Worm (Caenorhabditis elegans): Measurements from ENCODE around the gene H12D21.10.
A peak's percentile ranks its signal among the peaks of the same experiment; 100 is the strongest.

Gene H12D21.10

DNA sequence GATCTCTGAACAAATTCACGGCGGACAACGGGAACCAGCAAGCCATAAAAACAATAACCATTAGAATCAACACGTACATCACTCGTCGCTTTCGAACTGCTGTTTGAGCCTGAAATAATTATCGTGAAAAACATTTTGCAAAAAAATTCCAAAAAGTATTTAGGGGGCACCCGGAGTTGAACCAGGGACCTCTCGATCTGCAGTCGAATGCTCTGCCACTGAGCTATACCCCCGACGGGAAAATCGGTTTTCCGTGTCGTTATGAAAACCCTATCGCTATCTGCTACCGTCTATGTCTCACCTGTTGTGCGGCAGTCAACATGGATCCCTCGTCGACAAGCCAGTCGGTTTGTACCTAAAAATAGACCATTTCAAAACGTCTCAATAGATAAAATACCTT, 44.0 kb upstream of the H12D21.10 start (continued):
- TF ChIP-seq sptf-1 (tag; optimal IDR thresholded peaks at IDR 0.05) (peak; percentile 70), snpc-4 (tag; optimal IDR thresholded peaks at IDR 0.05) (no peak)

- TF ChIP-seq mep-1 (tag; optimal IDR thresholded peaks at IDR 0.05) = no peak
- no peak for TF ChIP-seq nhr-237 (tag; optimal IDR thresholded peaks at IDR 0.05)
- TF ChIP-seq nhr-76 (tag; optimal IDR thresholded peaks at IDR 0.05) = no peak
- no peak for TF ChIP-seq mls-2 (tag; optimal IDR thresholded peaks at IDR 0.05)
- TF ChIP-seq tbx-8 (GFP tag; optimal IDR thresholded peaks at IDR 0.05) = no peak
- no peak for TF ChIP-seq sem-2 (GFP tag; optimal IDR thresholded peaks at IDR 0.05)
- no peak for TF ChIP-seq M03D4.4 (tag; optimal IDR thresholded peaks at IDR 0.05)
- no peak for TF ChIP-seq pha-4 (tag; optimal IDR thresholded peaks at IDR 0.05)
- TF ChIP-seq cnd-1 (tag; optimal IDR thresholded peaks at IDR 0.05) = no peak
- TF ChIP-seq unc-120 (tag; optimal IDR thresholded peaks at IDR 0.05; ENCODE audit: poor library complexity, severe bottlenecking) = no peak
- no peak for TF ChIP-seq elt-1 (tag; optimal IDR thresholded peaks at IDR 0.05; ENCODE audit: borderline replicate concordance, insufficient read depth)
- TF ChIP-seq snpc-4 (tag; optimal IDR thresholded peaks at IDR 0.05) = no peak
Observed at ce11 chrV:14858503-14858902, 41.1 kb upstream of the H12D21.10 start, which contains the start of gene npr-13. TSS of gene npr-13 (minus strand) at chrV:14858603.

- TF ChIP-seq ces-1 (GFP tag; optimal IDR thresholded peaks at IDR 0.05) (peak; percentile 70), mab-5 (tag; optimal IDR thresholded peaks at IDR 0.05) (no peak), zip-8 (tag; optimal IDR thresholded peaks at IDR 0.05) (no peak), nhr-28 (tag; optimal IDR thresholded peaks at IDR 0.05) (no peak)
Observed at ce11 chrV:14859380-14859779, 40.2 kb upstream of the H12D21.10 start.

DNA sequence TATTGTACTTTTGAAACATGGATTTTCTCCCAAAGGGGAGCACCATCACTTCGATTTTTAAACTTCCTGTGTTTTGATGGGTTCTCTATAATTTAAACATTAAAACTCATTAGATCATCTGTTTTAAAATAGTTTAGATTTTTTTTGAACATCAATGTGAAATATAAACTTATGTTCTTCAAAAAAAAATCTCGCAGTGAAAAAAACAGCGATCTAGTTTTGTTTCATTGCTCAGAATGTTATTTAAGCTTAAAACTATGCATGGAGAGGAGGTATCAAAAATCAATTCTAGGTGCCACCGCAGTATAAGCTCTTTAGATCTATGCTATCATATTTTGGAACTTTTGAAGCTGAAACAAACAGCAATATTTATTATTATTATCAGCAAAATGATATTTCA, 31.4 kb upstream of the H12D21.10 start, which contains the start of gene gcy-14:
TSS of gene gcy-14 (minus strand) at position 101 of the 400 bp plus-strand sequence.
- TF ChIP-seq unc-39 (tag; optimal IDR thresholded peaks at IDR 0.05) = no peak
- no peak for TF ChIP-seq elt-3 (tag; optimal IDR thresholded peaks at IDR 0.05)
- no peak for TF ChIP-seq M03D4.4 (tag; optimal IDR thresholded peaks at IDR 0.05)
- no peak for TF ChIP-seq zip-8 (tag; optimal IDR thresholded peaks at IDR 0.05)
- no peak for TF ChIP-seq nhr-12 (tag; optimal IDR thresholded peaks at IDR 0.05)
- TF ChIP-seq nhr-28 (tag; optimal IDR thresholded peaks at IDR 0.05) = no peak
- no peak for TF ChIP-seq sptf-1 (tag; optimal IDR thresholded peaks at IDR 0.05)
- TF ChIP-seq lin-32 (GFP tag; optimal IDR thresholded peaks at IDR 0.05) = no peak

DNA sequence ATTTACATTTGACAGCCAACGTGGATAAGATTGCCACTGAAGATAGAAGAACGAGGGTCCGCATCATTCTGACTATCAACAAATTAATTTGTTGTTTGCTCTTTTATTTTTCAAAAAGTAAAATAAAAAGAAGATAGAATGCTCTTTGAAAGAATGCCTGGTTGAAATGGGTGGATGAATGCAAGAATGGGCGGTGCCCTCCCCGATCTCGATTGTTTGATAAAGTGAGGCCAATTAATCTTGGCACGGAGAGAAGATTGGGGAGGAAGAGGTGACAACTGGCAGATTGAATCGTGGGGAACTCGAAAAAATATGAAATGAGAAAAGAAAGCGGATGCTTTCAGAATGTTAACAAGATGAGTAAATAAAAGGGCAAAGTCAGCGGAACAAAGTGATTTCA, 28.2 kb upstream of the H12D21.10 start, which contains the start of gene ZC412.3:
TSS of gene ZC412.3 (minus strand) at position 183 of the 400 bp plus-strand sequence.
- peak; percentile 63 for TF ChIP-seq unc-120 (tag; optimal IDR thresholded peaks at IDR 0.05; ENCODE audit: poor library complexity, severe bottlenecking)
- no peak for TF ChIP-seq ztf-11 (tag; optimal IDR thresholded peaks at IDR 0.05)
- peak; percentile 19 for TF ChIP-seq hlh-1 (tag; optimal IDR thresholded peaks at IDR 0.05)

DNA sequence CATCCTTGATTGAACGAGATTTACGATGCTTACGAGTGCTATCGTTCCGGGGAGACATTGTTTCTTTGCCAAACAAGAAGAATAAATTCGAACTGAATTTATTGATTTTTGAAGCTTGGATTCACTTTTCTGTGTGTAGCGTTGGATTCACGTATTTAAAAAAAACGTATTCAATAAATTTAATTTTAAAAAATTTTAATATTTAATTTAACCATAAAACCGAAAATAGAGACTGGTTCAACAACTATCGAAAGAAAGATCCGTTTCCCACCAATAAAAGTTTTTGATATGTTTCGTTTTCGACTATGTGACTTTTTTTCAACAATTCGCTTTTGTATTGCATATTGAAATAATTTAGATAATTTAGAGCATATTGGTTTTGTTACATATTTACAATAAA, 24.2 kb upstream of the H12D21.10 start, which contains the start of gene ZC412.5:
TSS of gene ZC412.5 (minus strand) at position 101 of the 400 bp plus-strand sequence.
- TF ChIP-seq elt-3 (tag; optimal IDR thresholded peaks at IDR 0.05) (no peak), tbx-8 (GFP tag; optimal IDR thresholded peaks at IDR 0.05) (no peak), cnd-1 (tag; optimal IDR thresholded peaks at IDR 0.05) (no peak)

DNA sequence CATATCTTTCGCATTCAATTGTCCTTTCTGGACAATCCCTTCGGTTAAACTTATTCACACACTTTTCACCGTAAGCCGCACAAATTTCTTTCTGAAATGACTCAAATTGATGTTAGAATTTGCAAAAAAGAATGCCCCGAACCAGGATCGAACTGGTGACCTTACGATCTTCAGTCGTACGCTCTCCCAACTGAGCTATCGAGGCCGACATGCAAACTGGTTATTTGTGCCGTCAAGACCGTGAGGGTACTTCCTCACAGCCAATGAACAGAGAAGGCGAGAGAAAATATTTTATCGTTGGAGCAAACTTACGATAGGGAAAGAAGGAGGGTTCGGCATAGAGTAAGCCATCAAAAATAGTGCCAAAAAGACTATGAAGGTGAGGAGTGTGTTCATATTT, 23.3 kb upstream of the H12D21.10 start:
- peak; percentile 60 for TF ChIP-seq M03D4.4 (tag; optimal IDR thresholded peaks at IDR 0.05)
- TF ChIP-seq ztf-11 (tag; optimal IDR thresholded peaks at IDR 0.05) = no peak
- no peak for TF ChIP-seq nhr-12 (tag; optimal IDR thresholded peaks at IDR 0.05)
- no peak for TF ChIP-seq elt-1 (tag; optimal IDR thresholded peaks at IDR 0.05; ENCODE audit: borderline replicate concordance, insufficient read depth)
- TF ChIP-seq bed-3 (GFP tag; optimal IDR thresholded peaks at IDR 0.05) = peak; percentile 20
- no peak for TF ChIP-seq blmp-1 (tag; optimal IDR thresholded peaks at IDR 0.05)
- TF ChIP-seq mep-1 (tag; optimal IDR thresholded peaks at IDR 0.05) = no peak
- TF ChIP-seq nhr-28 (tag; optimal IDR thresholded peaks at IDR 0.05) = no peak
- no peak for TF ChIP-seq ces-1 (GFP tag; optimal IDR thresholded peaks at IDR 0.05)
- peak; percentile 19 for TF ChIP-seq cnd-1 (tag; optimal IDR thresholded peaks at IDR 0.05)
- TF ChIP-seq drap-1 (GFP tag; optimal IDR thresholded peaks at IDR 0.05) = peak; percentile 85
- no peak for TF ChIP-seq nhr-76 (tag; optimal IDR thresholded peaks at IDR 0.05)
- TF ChIP-seq mab-5 (tag; optimal IDR thresholded peaks at IDR 0.05) = no peak
- no peak for TF ChIP-seq nhr-2 (tag; optimal IDR thresholded peaks at IDR 0.05)
- no peak for TF ChIP-seq ham-2 (GFP tag; optimal IDR thresholded peaks at IDR 0.05)
- TF ChIP-seq flh-1 (GFP tag; optimal IDR thresholded peaks at IDR 0.05) = no peak
- no peak for TF ChIP-seq lsy-2 (tag; optimal IDR thresholded peaks at IDR 0.05)
- TF ChIP-seq tbx-8 (GFP tag; optimal IDR thresholded peaks at IDR 0.05) = no peak
- no peak for TF ChIP-seq ceh-43 (GFP tag; optimal IDR thresholded peaks at IDR 0.05)
- TF ChIP-seq sptf-1 (tag; optimal IDR thresholded peaks at IDR 0.05) = peak; percentile 52
- TF ChIP-seq nhr-237 (tag; optimal IDR thresholded peaks at IDR 0.05) = no peak
- TF ChIP-seq lin-32 (GFP tag; optimal IDR thresholded peaks at IDR 0.05) = peak; percentile 42
- peak; percentile 38 for TF ChIP-seq ceh-83 (GFP tag; optimal IDR thresholded peaks at IDR 0.05)
- no peak for TF ChIP-seq hlh-1 (tag; optimal IDR thresholded peaks at IDR 0.05)
- no peak for TF ChIP-seq zip-8 (tag; optimal IDR thresholded peaks at IDR 0.05)
- peak; percentile 62 for TF ChIP-seq sem-2 (GFP tag; optimal IDR thresholded peaks at IDR 0.05)
- no peak for TF ChIP-seq ceh-39 (tag; optimal IDR thresholded peaks at IDR 0.05)
- TF ChIP-seq elt-3 (tag; optimal IDR thresholded peaks at IDR 0.05) = no peak
- no peak for TF ChIP-seq mls-2 (tag; optimal IDR thresholded peaks at IDR 0.05)
- no peak for TF ChIP-seq unc-39 (tag; optimal IDR thresholded peaks at IDR 0.05)
- no peak for TF ChIP-seq unc-62 (GFP tag; optimal IDR thresholded peaks at IDR 0.05)
- no peak for TF ChIP-seq lin-13 (tag; optimal IDR thresholded peaks at IDR 0.05)

Data from whole organism, mixed stage, embryonic.